Worm (Caenorhabditis elegans): ENCODE data around the gene M70.2.

- TF ChIP-seq snpc-4 (tag; optimal IDR thresholded peaks at IDR 0.05) = no peak
- no peak for TF ChIP-seq unc-30 (tag; optimal IDR thresholded peaks at IDR 0.05)
- no peak for TF ChIP-seq tbx-2 (tag; optimal IDR thresholded peaks at IDR 0.05)
- TF ChIP-seq pqm-1 (tag; optimal IDR thresholded peaks at IDR 0.05) = no peak
- no peak for TF ChIP-seq fos-1 (tag; optimal IDR thresholded peaks at IDR 0.05)
- no peak for TF ChIP-seq sptf-1 (tag; optimal IDR thresholded peaks at IDR 0.05)
Measured at ce11 chrIV:2228678-2229077, 14.2 kb upstream of the M70.2 start.

Measured in whole organism, L1 larva.